Worm (Caenorhabditis elegans) whole organism, L1 larva: ENCODE data around the gene srw-39.

ENCODE experiments used
- C04F5.9 ChIP-seq: sonication (generic microtip); optimal IDR thresholded peaks from 2 replicates; lab custom pipeline; 2016; ENCODE audit warnings: missing genetic modification characterization, missing compliant biosample characterization
- aha-1 ChIP-seq: fragments of 150-350 bp; optimal IDR thresholded peaks from 2 replicates; lab custom pipeline; 2014; ENCODE audit warnings: missing biosample characterization, missing genetic modification characterization
- ama-1 ChIP-seq: fragments of 150-350 bp; optimal IDR thresholded peaks from 2 replicates; lab custom pipeline; 2014
- blmp-1 ChIP-seq: fragments of 150-350 bp; optimal IDR thresholded peaks from 2 replicates; lab custom pipeline; 2014; ENCODE audit warnings: missing biosample characterization, missing genetic modification characterization
- ceh-88 ChIP-seq: fragments of 200-800 bp; sonication (Bioruptor generic); IDR thresholded peaks from 2 replicates; pipeline ENCODE4 v1.3.6; 2022; ENCODE audit warnings: missing genetic modification characterization, missing compliant biosample characterization
- efl-1 ChIP-seq, 4 experiments: fragments of 150-350 bp; optimal IDR thresholded peaks in 3 of 4; peaks in 1 of 4; 1 replicate in 1 of 4; 2 replicates in 3 of 4; lab custom pipeline; 2014; ENCODE audit warnings: missing biosample characterization in 2 of 4, missing genetic modification characterization in 2 of 4, missing genetic modification reagents in 2 of 4
- egl-13 ChIP-seq: sonication (generic microtip); optimal IDR thresholded peaks from 2 replicates; lab custom pipeline; 2016; ENCODE audit warnings: missing genotype, missing genetic modification reagents, missing genetic modification characterization, missing compliant biosample characterization
- egl-27 ChIP-seq, 2 experiments: fragments of 150-350 bp in 1 of 2; sonication (generic microtip); optimal IDR thresholded peaks; 3 replicates each; lab custom pipeline; 2017 to 2018; ENCODE audit warnings: missing biosample characterization in 2 of 2, missing genetic modification characterization in 2 of 2, missing genetic modification reagents in 2 of 2
- elt-2 ChIP-seq: sonication (generic microtip); optimal IDR thresholded peaks from 2 replicates; lab custom pipeline; 2016; ENCODE audit warnings: missing genetic modification characterization, mild to moderate bottlenecking, inconsistent platforms, missing compliant biosample characterization, missing genetic modification reagents
- ets-5 ChIP-seq: fragments of 200-800 bp; sonication (Bioruptor generic); IDR thresholded peaks from 2 replicates; pipeline ENCODE4 v1.3.6; 2022; ENCODE audit warnings: missing genetic modification characterization, missing compliant biosample characterization
- fkh-8 ChIP-seq: sonication (generic microtip); optimal IDR thresholded peaks from 2 replicates; lab custom pipeline; 2016; ENCODE audit warnings: mild to moderate bottlenecking, missing genetic modification characterization, missing compliant biosample characterization
- fos-1 ChIP-seq: fragments of 150-350 bp; optimal IDR thresholded peaks from 2 replicates; lab custom pipeline; 2014; ENCODE audit warnings: missing biosample characterization, missing genetic modification characterization
- hlh-4 ChIP-seq: sonication (generic microtip); optimal IDR thresholded peaks from 2 replicates; lab custom pipeline; 2016; ENCODE audit warnings: mild to moderate bottlenecking, missing genetic modification characterization, missing compliant biosample characterization
- hpl-2 ChIP-seq: fragments of 150-350 bp; optimal IDR thresholded peaks from 2 replicates; lab custom pipeline; 2014; ENCODE audit warnings: missing biosample characterization, missing genetic modification reagents, missing genetic modification characterization
- jun-1 ChIP-seq: fragments of 150-350 bp; optimal IDR thresholded peaks from 2 replicates; lab custom pipeline; 2014; ENCODE audit warnings: missing biosample characterization, missing genetic modification reagents, missing genetic modification characterization
- lin-14 ChIP-seq: fragments of 200-800 bp; sonication (Bioruptor generic); optimal IDR thresholded peaks from 2 replicates; lab custom pipeline; 2018; ENCODE audit warnings: mild to moderate bottlenecking, missing genetic modification characterization, moderate library complexity, missing compliant biosample characterization
- lin-35 ChIP-seq, 2 experiments: fragments of 150-350 bp; optimal IDR thresholded peaks; 2 replicates each; lab custom pipeline; 2014; ENCODE audit warnings: missing biosample characterization in 2 of 2, missing genetic modification characterization in 2 of 2, missing genetic modification reagents in 2 of 2
- lin-39 ChIP-seq: fragments of 150-350 bp; optimal IDR thresholded peaks from 2 replicates; lab custom pipeline; 2014; ENCODE audit warnings: missing biosample characterization, missing genetic modification reagents, missing genetic modification characterization
- lir-3 ChIP-seq: sonication (generic microtip); optimal IDR thresholded peaks from 2 replicates; lab custom pipeline; 2016; ENCODE audit warnings: mild to moderate bottlenecking, missing genetic modification characterization, moderate library complexity, missing compliant biosample characterization; ENCODE audit not compliant: poor library complexity
- mdl-1 ChIP-seq, 2 experiments: fragments of 150-350 bp; optimal IDR thresholded peaks; 2 replicates each; lab custom pipeline; 2014 to 2017; ENCODE audit warnings: missing biosample characterization in 2 of 2, missing genetic modification characterization in 2 of 2, inconsistent platforms in 1 of 2
- mep-1 ChIP-seq: fragments of 150-350 bp; optimal IDR thresholded peaks from 2 replicates; lab custom pipeline; 2014; ENCODE audit warnings: missing biosample characterization, missing genetic modification characterization
- nhr-11 ChIP-seq: fragments of 150-350 bp; optimal IDR thresholded peaks from 2 replicates; lab custom pipeline; 2014; ENCODE audit warnings: missing biosample characterization, missing genetic modification characterization
- nhr-12 ChIP-seq: sonication (generic microtip); optimal IDR thresholded peaks from 2 replicates; lab custom pipeline; 2017; ENCODE audit warnings: missing biosample characterization, missing genetic modification characterization
- nhr-19 ChIP-seq: fragments of 200-800 bp; sonication (Bioruptor generic); conservative IDR thresholded peaks from 2 replicates; pipeline ENCODE4 v1.3.6; 2022; ENCODE audit warnings: missing genetic modification characterization, missing compliant biosample characterization
- nhr-20 ChIP-seq: sonication (generic microtip); optimal IDR thresholded peaks from 2 replicates; lab custom pipeline; 2016; ENCODE audit warnings: mild to moderate bottlenecking, missing genetic modification characterization, missing compliant biosample characterization
- nhr-47 ChIP-seq: sonication (generic microtip); optimal IDR thresholded peaks from 2 replicates; lab custom pipeline; 2016; ENCODE audit warnings: mild to moderate bottlenecking, missing genetic modification characterization, moderate library complexity, missing compliant biosample characterization
- nhr-71 ChIP-seq: sonication (generic microtip); optimal IDR thresholded peaks from 2 replicates; lab custom pipeline; 2016; ENCODE audit warnings: mild to moderate bottlenecking, missing genetic modification characterization, moderate library complexity, missing compliant biosample characterization
- nhr-76 ChIP-seq: sonication (generic microtip); optimal IDR thresholded peaks from 2 replicates; lab custom pipeline; 2017; ENCODE audit warnings: missing biosample characterization, missing genetic modification characterization
- nhr-77 ChIP-seq: fragments of 150-350 bp; optimal IDR thresholded peaks from 2 replicates; lab custom pipeline; 2014; ENCODE audit warnings: missing biosample characterization, missing genetic modification characterization
- nhr-85 ChIP-seq: sonication (generic microtip); peaks from one replicate; lab custom pipeline; 2016; ENCODE audit warnings: missing genetic modification characterization, inconsistent platforms, missing compliant biosample characterization
- nhr-90 ChIP-seq: sonication (generic microtip); optimal IDR thresholded peaks from 2 replicates; lab custom pipeline; 2016; ENCODE audit warnings: mild to moderate bottlenecking, missing genetic modification characterization, missing compliant biosample characterization; ENCODE audit not compliant: poor library complexity
- pag-3 ChIP-seq: sonication (generic microtip); optimal IDR thresholded peaks from 2 replicates; lab custom pipeline; 2017; ENCODE audit warnings: missing genetic modification characterization, mild to moderate bottlenecking, missing compliant biosample characterization, antibody characterized with exemption, borderline replicate concordance; ENCODE audit not compliant: insufficient read depth
- pax-3 ChIP-seq: fragments of 200-800 bp; sonication (Bioruptor generic); optimal IDR thresholded peaks from 2 replicates; lab custom pipeline; 2018; ENCODE audit warnings: mild to moderate bottlenecking, missing genetic modification characterization, moderate library complexity, missing compliant biosample characterization
- pqm-1 ChIP-seq: sonication (generic microtip); optimal IDR thresholded peaks from 3 replicates; lab custom pipeline; 2017; ENCODE audit warnings: missing biosample characterization, missing genetic modification characterization
- snpc-4 ChIP-seq: fragments of 150-350 bp; optimal IDR thresholded peaks from 2 replicates; lab custom pipeline; 2014; ENCODE audit warnings: missing biosample characterization, missing genetic modification characterization
- sox-4 ChIP-seq: sonication (generic microtip); optimal IDR thresholded peaks from 2 replicates; lab custom pipeline; 2016; ENCODE audit warnings: missing genetic modification characterization, missing compliant biosample characterization
- sptf-1 ChIP-seq: fragments of 150-350 bp; optimal IDR thresholded peaks from 2 replicates; lab custom pipeline; 2014; ENCODE audit warnings: missing biosample characterization, missing genetic modification characterization
- sup-37 ChIP-seq: fragments of 200-800 bp; sonication (Bioruptor generic); optimal IDR thresholded peaks from 2 replicates; lab custom pipeline; 2018; ENCODE audit warnings: mild to moderate bottlenecking, missing genetic modification characterization, missing compliant biosample characterization
- unc-30 ChIP-seq: sonication (generic microtip); optimal IDR thresholded peaks from 2 replicates; lab custom pipeline; 2017; ENCODE audit warnings: missing biosample characterization, missing genetic modification characterization
- unc-62 ChIP-seq: fragments of 150-350 bp; optimal IDR thresholded peaks from 2 replicates; lab custom pipeline; 2014; ENCODE audit warnings: missing biosample characterization, missing genetic modification reagents, missing genetic modification characterization
- unc-86 ChIP-seq: sonication (generic microtip); optimal IDR thresholded peaks from 2 replicates; lab custom pipeline; 2016; ENCODE audit warnings: missing genetic modification characterization, missing compliant biosample characterization
- zip-4 ChIP-seq: fragments of 200-800 bp; sonication (Bioruptor generic); optimal IDR thresholded peaks from 2 replicates; lab custom pipeline; 2018; ENCODE audit warnings: mild to moderate bottlenecking, missing genetic modification characterization, moderate library complexity, missing compliant biosample characterization

srw-39 gene

DNA sequence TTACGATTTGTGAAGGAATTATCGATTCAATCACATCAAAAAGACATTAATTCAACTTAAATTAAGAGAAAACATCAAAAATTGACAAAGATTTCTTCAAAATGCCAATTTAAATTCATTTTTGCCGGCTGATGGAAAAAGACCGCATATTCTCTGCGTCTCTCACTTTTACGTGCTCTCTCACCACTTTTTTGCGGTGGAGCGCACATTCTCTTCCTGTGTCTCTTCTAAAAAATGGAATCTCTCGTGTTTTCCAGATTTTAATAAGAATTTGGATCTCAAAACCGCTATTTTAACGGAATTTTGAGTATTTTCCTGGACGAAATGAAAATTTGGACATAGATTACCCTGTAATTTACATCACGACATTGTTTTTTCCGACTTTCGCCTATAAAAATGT is 9.0 kb upstream of the srw-39 start:
- TF ChIP-seq efl-1 (optimal IDR thresholded peaks at IDR 0.05; lab: Kevin White, UChicago) = peak in 1 of 2 experiments; percentile 57
- TF ChIP-seq efl-1 (GFP tag; optimal IDR thresholded peaks at IDR 0.05 in 1 of 2; lab: Kevin White, UChicago) = peak in 1 of 2 experiments; percentile 74
- TF ChIP-seq, all 84 proteins: peak for 1; not testable (repeated sequence) for 83

DNA sequence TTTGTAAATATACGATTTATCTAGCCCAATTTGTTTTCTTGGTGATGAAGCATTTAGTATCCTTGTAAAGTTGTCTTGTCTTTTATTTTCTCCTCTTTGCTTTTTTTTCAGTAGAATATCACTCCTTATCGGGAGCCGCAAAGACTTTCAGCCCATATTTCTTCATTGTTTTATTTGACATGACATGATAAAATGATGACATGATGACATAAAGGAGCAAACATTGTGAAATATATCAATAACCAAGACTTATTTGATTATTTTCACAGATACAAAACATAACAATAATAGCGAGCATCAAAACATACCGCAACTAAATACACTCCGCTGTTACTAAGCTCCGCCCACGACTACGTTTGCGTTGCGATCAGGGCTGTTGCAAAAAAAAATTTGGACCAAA is 6.0 kb downstream of the srw-39 start:
- TF ChIP-seq pag-3 (tag; lab: Kevin White, UChicago) (no peak), unc-86 (tag; lab: Kevin White, UChicago) (no peak), lin-39 (tag; lab: Kevin White, UChicago) (no peak), nhr-76 (tag; lab: Kevin White, UChicago) (no peak), mdl-1 (tag; optimal IDR thresholded peaks at IDR 0.05; lab: Kevin White, UChicago) (no peak), unc-30 (tag; lab: Kevin White, UChicago) (no peak), ama-1 (lab: Kevin White, UChicago) (no peak), nhr-85 (tag; lab: Kevin White, UChicago) (no peak), elt-2 (no peak), nhr-12 (tag; lab: Kevin White, UChicago) (no peak), aha-1 (tag; lab: Kevin White, UChicago) (no peak)

DNA sequence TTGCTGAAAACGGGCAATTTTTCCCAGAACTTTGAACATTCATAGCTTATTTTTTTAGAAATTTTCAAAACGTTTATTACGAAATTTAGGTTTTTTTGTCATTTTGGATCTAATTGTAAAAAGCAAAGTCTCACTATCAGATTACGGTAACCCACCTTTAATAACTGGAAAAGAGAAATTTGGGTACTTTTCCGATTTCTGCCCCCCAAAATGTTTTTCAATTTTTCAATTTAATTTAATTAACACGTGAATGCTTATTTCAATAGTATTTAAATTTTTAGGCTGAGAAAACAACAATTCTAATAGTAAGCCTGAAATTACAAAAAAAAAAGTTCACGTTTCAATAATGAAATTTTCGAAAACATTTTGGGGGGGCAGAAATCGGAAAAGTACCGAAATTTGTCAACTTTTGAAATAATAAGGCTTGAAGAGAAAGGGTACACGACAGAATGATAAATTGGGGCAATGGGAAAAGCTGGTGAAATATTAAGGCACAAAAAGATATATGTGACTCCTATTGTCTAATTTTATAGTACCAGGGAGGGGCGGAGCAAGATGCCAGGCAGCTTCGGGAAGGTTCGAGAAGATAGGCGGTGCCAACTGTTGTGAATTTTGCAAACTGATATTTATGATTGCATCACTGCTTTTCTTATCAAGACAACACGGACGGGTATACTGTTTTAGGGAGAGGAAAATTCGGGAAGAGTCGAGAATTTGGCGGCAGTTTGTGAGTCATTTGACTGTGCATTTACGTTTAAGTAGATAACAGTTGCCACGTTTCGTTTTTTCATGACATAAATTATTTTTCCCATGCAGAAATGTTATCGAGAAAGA is 7.6 kb downstream of the srw-39 start, which contains the start of gene F19B2.5:
Gene F19B2.5 (minus strand): TSS at position 107 of the 834 bp plus-strand sequence.
- TF ChIP-seq nhr-19 (GFP tag; lab: Robert Waterston, UW) (0 out of 2 replicates have a peak, but pooled peaks have one; percentile 8), elt-2 (peak; percentile 99), unc-86 (tag; lab: Kevin White, UChicago) (no peak), lin-35 (GFP tag; optimal IDR thresholded peaks at IDR 0.05; lab: Kevin White, UChicago) (peak in 1 of 2 experiments; percentile 46), C04F5.9 (tag; lab: Kevin White, UChicago) (no peak), blmp-1 (tag; lab: Kevin White, UChicago) (no peak), nhr-11 (tag; lab: Kevin White, UChicago) (no peak), nhr-20 (tag; lab: Kevin White, UChicago) (peak; percentile 50), lir-3 (tag; lab: Kevin White, UChicago) (no peak), sup-37 (GFP tag; lab: Kevin White, UChicago) (no peak), pqm-1 (tag; lab: Kevin White, UChicago) (peak; percentile 72), egl-13 (no peak), egl-27 (tag; optimal IDR thresholded peaks at IDR 0.05; lab: Kevin White, UChicago) (no peak), ceh-88 (GFP tag; lab: Robert Waterston, UW) (no peak), nhr-90 (tag; lab: Kevin White, UChicago) (peak; percentile 47), sox-4 (tag; lab: Kevin White, UChicago) (no peak), sptf-1 (tag; lab: Kevin White, UChicago) (no peak), zip-4 (GFP tag; lab: Kevin White, UChicago) (no peak), fkh-8 (tag; lab: Kevin White, UChicago) (no peak), mdl-1 (tag; optimal IDR thresholded peaks at IDR 0.05; lab: Kevin White, UChicago) (no peak), nhr-71 (peak; percentile 67), mep-1 (tag; lab: Kevin White, UChicago) (no peak), jun-1 (tag; lab: Kevin White, UChicago) (peak; percentile 66), hpl-2 (GFP tag; lab: Kevin White, UChicago) (no peak), pax-3 (peak; percentile 25), hlh-4 (tag; lab: Kevin White, UChicago) (no peak), snpc-4 (no peak), ets-5 (GFP tag; lab: Robert Waterston, UW) (no peak), nhr-47 (no peak), lin-14 (no peak), fos-1 (tag; lab: Kevin White, UChicago) (no peak), unc-62 (GFP tag; lab: Kevin White, UChicago) (no peak), nhr-77 (tag; lab: Kevin White, UChicago) (no peak)
